Worm (Caenorhabditis elegans): Measurements from ENCODE around the gene T03G6.7.

DNA sequence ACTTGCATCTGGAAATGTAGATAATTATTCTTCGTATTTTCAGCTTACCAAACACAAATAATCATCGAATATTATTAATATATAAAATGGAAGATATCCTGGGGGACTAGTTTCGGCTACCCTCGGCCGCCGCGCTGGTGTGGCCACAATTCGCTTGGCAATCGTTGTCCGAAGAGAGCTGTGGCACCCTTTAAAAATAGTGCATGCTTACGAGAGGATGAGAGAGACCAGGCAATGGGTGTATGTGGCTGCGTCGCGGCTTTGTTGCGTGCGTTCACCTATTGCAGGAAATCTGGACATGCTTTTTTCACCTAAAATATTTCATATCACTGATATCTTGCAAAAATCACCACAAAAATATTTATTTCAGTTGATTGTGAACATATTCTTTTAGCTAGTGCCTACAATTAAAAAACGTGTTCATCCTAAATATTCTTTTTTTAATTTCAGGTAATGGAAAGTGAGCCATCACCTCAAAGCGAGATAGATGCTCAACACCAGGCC is 21.1 kb upstream of the T03G6.7 start, which contains the start of the genes ccd-5 and F52H2.1:
- TF ChIP-seq pha-4 (tag; optimal IDR thresholded peaks at IDR 0.05), result no peak
- TF ChIP-seq K02D7.2 (tag; optimal IDR thresholded peaks at IDR 0.05), result no peak
- no peak for TF ChIP-seq mec-3 (tag; optimal IDR thresholded peaks at IDR 0.05; ENCODE audit: borderline replicate concordance)

Data from whole organism, late embryonic.